Fruit fly (Drosophila melanogaster): ENCODE data around the gene Sgs3.
A peak's percentile ranks its signal among the peaks of the same experiment; 100 is the strongest.

The Sgs3 gene

dm6 chr3L:11540330-11540702, 28.3 kb downstream of the Sgs3 start (continued):
- TF ChIP-seq Optix (GFP tag; IDR thresholded peaks at IDR 0.05) (no peak), lab (GFP tag; optimal IDR thresholded peaks at IDR 0.05) (peak; percentile 69), CG2129 (GFP tag; IDR thresholded peaks at IDR 0.05; ENCODE audit: partially characterized antibody) (no peak), tna (GFP tag; IDR thresholded peaks at IDR 0.05; ENCODE audit: partially characterized antibody) (no peak), Ssrp (tag; optimal IDR thresholded peaks at IDR 0.05) (no peak), CG10959 (GFP tag; IDR thresholded peaks at IDR 0.05) (no peak), klu (GFP tag; IDR thresholded peaks at IDR 0.05) (no peak), stc (GFP tag; IDR thresholded peaks at IDR 0.05) (no peak), toy (GFP tag; IDR thresholded peaks at IDR 0.05) (no peak), wor (GFP tag; IDR thresholded peaks at IDR 0.05) (no peak), Sry-β (GFP tag; optimal IDR thresholded peaks at IDR 0.05) (no peak), CG34376 (GFP tag; optimal IDR thresholded peaks at IDR 0.05) (peak; percentile 4), CG10565 (GFP tag; optimal IDR thresholded peaks at IDR 0.05) (no peak), CG2712 (tag; optimal IDR thresholded peaks at IDR 0.05) (peak; percentile 9), kni (GFP tag; optimal IDR thresholded peaks at IDR 0.05) (peak; percentile 78), gfzf (GFP tag; optimal IDR thresholded peaks at IDR 0.05) (no peak), dysf (GFP tag; IDR thresholded peaks at IDR 0.05) (no peak), jigr1 (GFP tag; IDR thresholded peaks at IDR 0.05) (no peak), mam (GFP tag; optimal IDR thresholded peaks at IDR 0.05) (no peak), CG8944 (GFP tag; optimal IDR thresholded peaks at IDR 0.05) (peak; percentile 19), Hand (GFP tag; optimal IDR thresholded peaks at IDR 0.05) (no peak), CG7372 (GFP tag; IDR thresholded peaks at IDR 0.05) (no peak), mirr (GFP tag; optimal IDR thresholded peaks at IDR 0.05) (peak; percentile 68), ind (GFP tag; optimal IDR thresholded peaks at IDR 0.05) (no peak), NC2α (GFP tag; optimal IDR thresholded peaks at IDR 0.05) (no peak), scrt (GFP tag; optimal IDR thresholded peaks at IDR 0.05) (no peak), chn (GFP tag; optimal IDR thresholded peaks at IDR 0.05) (no peak), ash1 (GFP tag; optimal IDR thresholded peaks at IDR 0.05) (no peak), Hmr (GFP tag; optimal IDR thresholded peaks at IDR 0.05) (peak; percentile 51), ems (GFP tag; optimal IDR thresholded peaks at IDR 0.05) (no peak), BEAF-32 (GFP tag; optimal IDR thresholded peaks at IDR 0.05) (no peak), fd102C (GFP tag; optimal IDR thresholded peaks at IDR 0.05) (no peak), knrl (GFP tag; IDR thresholded peaks at IDR 0.05; ENCODE audit: partially characterized antibody) (no peak), CG4730 (GFP tag; IDR thresholded peaks at IDR 0.05) (0 out of 2 replicates have a peak, but pooled peaks have one; percentile 13), sima (GFP tag; optimal IDR thresholded peaks at IDR 0.05) (no peak), Sox102F (GFP tag; optimal IDR thresholded peaks at IDR 0.05) (no peak), dimm (GFP tag; IDR thresholded peaks at IDR 0.05) (no peak), fru (optimal IDR thresholded peaks at IDR 0.05) (no peak), wek (GFP tag; optimal IDR thresholded peaks at IDR 0.05) (peak; percentile 78), corto (GFP tag; optimal IDR thresholded peaks at IDR 0.05) (no peak), CG14441 (GFP tag; IDR thresholded peaks at IDR 0.05) (no peak), dmrt99B (tag; optimal IDR thresholded peaks at IDR 0.05) (no peak), E2f2 (GFP tag; IDR thresholded peaks at IDR 0.05) (peak; percentile 15; the same call in 1 of the 2 replicates), insv (GFP tag; optimal IDR thresholded peaks at IDR 0.05) (no peak), dm (GFP tag; optimal IDR thresholded peaks at IDR 0.05) (no peak), onecut (GFP tag; IDR thresholded peaks at IDR 0.05) (peak; percentile 29; the same call in 1 of the 2 replicates)

Data from whole organism, embryonic.